Worm (Caenorhabditis elegans) whole organism, L1 larva: ENCODE data around the gene F56F10.2.

Experiments
- aha-1 ChIP-seq: fragments of 150-350 bp; optimal IDR thresholded peaks from 2 replicates; lab custom pipeline; 2014; ENCODE audit warnings: missing biosample characterization, missing genetic modification characterization
- ama-1 ChIP-seq: fragments of 150-350 bp; optimal IDR thresholded peaks from 2 replicates; lab custom pipeline; 2014
- efl-3 ChIP-seq: fragments of 200-800 bp; sonication (Bioruptor generic); optimal IDR thresholded peaks from 2 replicates; lab custom pipeline; 2018; ENCODE audit warnings: mild to moderate bottlenecking, missing genetic modification characterization, missing compliant biosample characterization
- lin-39 ChIP-seq: fragments of 150-350 bp; optimal IDR thresholded peaks from 2 replicates; lab custom pipeline; 2014; ENCODE audit warnings: missing biosample characterization, missing genetic modification reagents, missing genetic modification characterization
- lsy-2 ChIP-seq, 2 experiments: fragments of 150-350 bp; optimal IDR thresholded peaks; 2 replicates each; lab custom pipeline; 2014; ENCODE audit warnings: missing biosample characterization in 2 of 2, missing genetic modification characterization in 2 of 2
- mdl-1 ChIP-seq, 2 experiments: fragments of 150-350 bp; optimal IDR thresholded peaks; 2 replicates each; lab custom pipeline; 2014 to 2017; ENCODE audit warnings: missing biosample characterization in 2 of 2, missing genetic modification characterization in 2 of 2, inconsistent platforms in 1 of 2
- nhr-12 ChIP-seq: sonication (generic microtip); optimal IDR thresholded peaks from 2 replicates; lab custom pipeline; 2017; ENCODE audit warnings: missing biosample characterization, missing genetic modification characterization
- nhr-237 ChIP-seq: fragments of 150-350 bp; optimal IDR thresholded peaks from 2 replicates; lab custom pipeline; 2014; ENCODE audit warnings: missing biosample characterization, missing genetic modification characterization
- nhr-77 ChIP-seq: fragments of 150-350 bp; optimal IDR thresholded peaks from 2 replicates; lab custom pipeline; 2014; ENCODE audit warnings: missing biosample characterization, missing genetic modification characterization
- skn-1 ChIP-seq: fragments of 150-350 bp; optimal IDR thresholded peaks from 2 replicates; lab custom pipeline; 2014; ENCODE audit warnings: missing biosample characterization, missing genetic modification characterization
- unc-62 ChIP-seq: fragments of 150-350 bp; optimal IDR thresholded peaks from 2 replicates; lab custom pipeline; 2014; ENCODE audit warnings: missing biosample characterization, missing genetic modification reagents, missing genetic modification characterization
- zag-1 ChIP-seq: fragments of 150-350 bp; optimal IDR thresholded peaks from 2 replicates; lab custom pipeline; 2014; ENCODE audit warnings: missing biosample characterization, missing genetic modification characterization

- TF ChIP-seq mdl-1 (tag; optimal IDR thresholded peaks at IDR 0.05; lab: Kevin White, UChicago), result no peak
- no peak for TF ChIP-seq aha-1 (tag; lab: Kevin White, UChicago)
- no peak for TF ChIP-seq lin-39 (tag; lab: Kevin White, UChicago)
- no peak for TF ChIP-seq nhr-77 (tag; lab: Kevin White, UChicago)
- TF ChIP-seq ama-1, result no peak
- TF ChIP-seq efl-3 (GFP tag; lab: Kevin White, UChicago), result no peak
- no peak for TF ChIP-seq unc-62 (GFP tag; lab: Kevin White, UChicago)
- TF ChIP-seq lsy-2 (tag; optimal IDR thresholded peaks at IDR 0.05; lab: Kevin White, UChicago), result no peak
- no peak for TF ChIP-seq skn-1 (tag; lab: Kevin White, UChicago)
- TF ChIP-seq zag-1 (tag; lab: Kevin White, UChicago), result no peak
- TF ChIP-seq nhr-237 (tag; lab: Kevin White, UChicago), result no peak
- no peak for TF ChIP-seq nhr-12 (tag; lab: Kevin White, UChicago)
Measured at ce11 chrX:813063-813462, 46.4 kb upstream of the F56F10.2 start, which contains the start of gene F25E2.3.
